Worm (Caenorhabditis elegans): ENCODE data around the gene zip-11.
"Not testable (repeated sequence)": the region's sequence is repeated elsewhere in the genome, so short reads cannot be mapped to it uniquely, and the experiment has no call there.

- TF ChIP-seq mab-5 (tag; optimal IDR thresholded peaks at IDR 0.05); elt-3 (tag; optimal IDR thresholded peaks at IDR 0.05); elt-1 (tag; optimal IDR thresholded peaks at IDR 0.05); snpc-4 (tag; optimal IDR thresholded peaks at IDR 0.05); unc-62 (GFP tag; optimal IDR thresholded peaks at IDR 0.05); R02D3.7 (tag; optimal IDR thresholded peaks at IDR 0.05); ztf-4 (tag; optimal IDR thresholded peaks at IDR 0.05); lin-13 (GFP tag; optimal IDR thresholded peaks at IDR 0.05); nhr-77 (tag; optimal IDR thresholded peaks at IDR 0.05); nhr-237 (tag; optimal IDR thresholded peaks at IDR 0.05); Y55F3AM.14 (GFP tag; optimal IDR thresholded peaks at IDR 0.05); nhr-11 (tag; optimal IDR thresholded peaks at IDR 0.05): not testable (repeated sequence)
These were observed 3.0 kb downstream of the zip-11 start for ce11 chrIV:3314099-3314498.
